Worm (Caenorhabditis elegans): Measurements from ENCODE around the gene C32D5.11.

C32D5.11 gene

DNA sequence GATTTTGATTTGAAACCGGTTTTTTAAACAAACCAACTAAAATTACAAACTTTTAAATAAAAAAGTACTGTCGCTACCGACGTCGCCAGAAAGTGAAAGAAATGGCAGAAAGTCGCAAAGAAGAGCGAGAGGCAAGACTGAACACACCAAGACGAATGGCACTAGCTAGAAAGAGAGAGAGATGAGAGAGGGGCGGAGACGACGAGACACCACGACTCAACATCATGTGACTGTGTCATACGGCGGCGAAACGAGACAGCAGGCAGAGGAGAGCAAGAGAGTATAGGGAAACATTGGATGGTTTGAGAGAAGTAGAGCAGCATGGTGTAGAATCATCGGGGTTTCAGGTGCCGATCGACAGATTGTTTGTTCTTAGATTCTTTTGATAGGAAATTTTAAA lies 6.9 kb downstream of the C32D5.11 start:
- TF ChIP-seq hlh-6 (tag; optimal IDR thresholded peaks at IDR 0.05) (no peak), K09A11.1 (tag; optimal IDR thresholded peaks at IDR 0.05; ENCODE audit: insufficient read depth) (peak; percentile 23), eyg-1 (tag; optimal IDR thresholded peaks at IDR 0.05) (no peak), unc-3 (GFP tag; conservative IDR thresholded peaks at IDR 0.05) (no peak), unc-3 (tag; optimal IDR thresholded peaks at IDR 0.05) (no peak), madf-2 (tag; optimal IDR thresholded peaks at IDR 0.05) (no peak), zip-5 (tag; optimal IDR thresholded peaks at IDR 0.05) (no peak), ets-4 (tag; optimal IDR thresholded peaks at IDR 0.05) (peak; percentile 62), F13H6.1 (tag; optimal IDR thresholded peaks at IDR 0.05) (peak; percentile 27), C08G9.2 (tag; optimal IDR thresholded peaks at IDR 0.05) (peak; percentile 8), ceh-31 (tag; optimal IDR thresholded peaks at IDR 0.05) (peak; percentile 75), pha-4 (tag; optimal IDR thresholded peaks at IDR 0.05) (no peak), unc-86 (tag; optimal IDR thresholded peaks at IDR 0.05) (no peak), unc-55 (GFP tag; optimal IDR thresholded peaks at IDR 0.05) (peak; percentile 90), rnt-1 (tag; optimal IDR thresholded peaks at IDR 0.05) (peak; percentile 36), unc-42 (tag; optimal IDR thresholded peaks at IDR 0.05) (peak; percentile 37), sdc-2 (tag; optimal IDR thresholded peaks at IDR 0.05) (no peak), lim-6 (tag; optimal IDR thresholded peaks at IDR 0.05) (no peak), pax-1 (tag; optimal IDR thresholded peaks at IDR 0.05) (no peak), pha-2 (tag; optimal IDR thresholded peaks at IDR 0.05) (no peak), tbx-2 (tag; optimal IDR thresholded peaks at IDR 0.05) (peak; percentile 71), hlh-8 (tag; optimal IDR thresholded peaks at IDR 0.05) (peak; percentile 36), lin-11 (tag; optimal IDR thresholded peaks at IDR 0.05) (peak; percentile 6), ceh-2 (tag; optimal IDR thresholded peaks at IDR 0.05) (peak; percentile 58), pqm-1 (tag; optimal IDR thresholded peaks at IDR 0.05) (peak; percentile 34), pros-1 (tag; optimal IDR thresholded peaks at IDR 0.05) (peak; percentile 51), nfya-1 (tag; optimal IDR thresholded peaks at IDR 0.05) (peak; percentile 90), ceh-18 (tag; optimal IDR thresholded peaks at IDR 0.05) (peak; percentile 78), gmeb-2 (tag; optimal IDR thresholded peaks at IDR 0.05) (no peak), ahr-1 (tag; optimal IDR thresholded peaks at IDR 0.05) (no peak), tbx-7 (tag; optimal IDR thresholded peaks at IDR 0.05) (no peak), pag-3 (tag; optimal IDR thresholded peaks at IDR 0.05; ENCODE audit: borderline replicate concordance) (no peak), ceh-30 (tag; optimal IDR thresholded peaks at IDR 0.05) (peak; percentile 18), ceh-24 (tag; optimal IDR thresholded peaks at IDR 0.05) (no peak), hlh-30 (tag; optimal IDR thresholded peaks at IDR 0.05; ENCODE audit: insufficient read depth) (peak; percentile 99), ceh-14 (tag; optimal IDR thresholded peaks at IDR 0.05) (peak; percentile 8), ceh-34 (tag; optimal IDR thresholded peaks at IDR 0.05) (peak; percentile 63), dve-1 (tag; optimal IDR thresholded peaks at IDR 0.05) (peak; percentile 42), syd-9 (tag; optimal IDR thresholded peaks at IDR 0.05) (no peak), ref-2 (tag; optimal IDR thresholded peaks at IDR 0.05) (peak; percentile 74), ama-1 (optimal IDR thresholded peaks at IDR 0.05) (peak; percentile 72)

DNA sequence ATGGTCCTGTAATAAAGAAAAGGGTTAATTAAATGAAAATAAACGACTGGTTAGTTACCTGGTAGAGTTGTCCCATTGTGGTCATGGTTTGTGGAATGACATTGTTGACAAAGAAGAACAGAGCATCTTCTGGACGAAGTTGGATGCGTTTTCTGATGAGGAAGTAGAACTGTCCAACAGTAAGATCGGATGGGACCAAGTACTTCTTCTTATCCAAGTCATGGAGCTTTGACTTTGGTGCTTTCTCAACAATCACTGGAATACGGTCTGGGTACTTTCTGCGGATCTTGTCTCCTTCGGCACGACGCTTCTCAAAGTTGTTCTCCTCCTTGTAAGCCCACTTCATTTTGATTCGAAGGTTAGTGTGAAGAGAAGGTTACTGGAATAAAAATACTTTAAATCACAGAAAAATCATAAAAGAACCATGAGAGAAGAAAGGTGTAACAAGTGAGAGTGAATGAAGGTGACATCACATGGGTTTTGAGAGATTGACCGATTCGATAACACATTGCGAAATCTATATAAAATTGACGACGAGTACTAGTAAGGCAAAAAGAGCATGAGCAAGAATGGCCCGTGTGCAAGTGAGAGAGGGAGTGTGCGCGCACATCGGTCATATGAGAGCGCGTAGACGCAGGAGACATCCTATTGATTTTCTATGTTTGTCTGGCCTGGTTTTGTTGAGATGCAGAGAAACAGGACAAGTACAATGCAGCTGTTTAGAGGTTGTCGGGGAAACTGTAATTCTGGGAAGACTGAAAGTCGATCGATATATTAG lies 7.7 kb downstream of the C32D5.11 start, which contains the start of gene lgg-1:
TSS of gene lgg-1 (minus strand) at position 379 of the 778 bp plus-strand sequence.
- TF ChIP-seq unc-3 (GFP tag; conservative IDR thresholded peaks at IDR 0.05) (0 out of 2 replicates have a peak, but pooled peaks have one; percentile 31), unc-3 (tag; optimal IDR thresholded peaks at IDR 0.05) (no peak), ceh-45 (GFP tag; IDR thresholded peaks at IDR 0.05) (no peak), unc-55 (GFP tag; optimal IDR thresholded peaks at IDR 0.05) (peak; percentile 2), ceh-19 (GFP tag; optimal IDR thresholded peaks at IDR 0.05) (no peak), pros-1 (tag; optimal IDR thresholded peaks at IDR 0.05) (no peak), unc-42 (tag; optimal IDR thresholded peaks at IDR 0.05) (no peak), ttx-3 (tag; optimal IDR thresholded peaks at IDR 0.05) (no peak), tbx-2 (tag; optimal IDR thresholded peaks at IDR 0.05) (peak; percentile 43), pag-3 (tag; optimal IDR thresholded peaks at IDR 0.05; ENCODE audit: borderline replicate concordance) (no peak), ztf-16 (tag; optimal IDR thresholded peaks at IDR 0.05) (no peak), madf-2 (tag; optimal IDR thresholded peaks at IDR 0.05) (peak; percentile 43), nhr-232 (tag; optimal IDR thresholded peaks at IDR 0.05) (no peak), C08G9.2 (tag; optimal IDR thresholded peaks at IDR 0.05) (no peak), C38D4.7 (GFP tag; optimal IDR thresholded peaks at IDR 0.05) (no peak), ceh-30 (tag; optimal IDR thresholded peaks at IDR 0.05) (no peak), F13H6.1 (tag; optimal IDR thresholded peaks at IDR 0.05) (no peak), hlh-13 (GFP tag; optimal IDR thresholded peaks at IDR 0.05) (no peak), eyg-1 (tag; optimal IDR thresholded peaks at IDR 0.05) (no peak), tbx-7 (tag; optimal IDR thresholded peaks at IDR 0.05) (no peak), pat-9 (tag; optimal IDR thresholded peaks at IDR 0.05) (no peak), hlh-6 (tag; optimal IDR thresholded peaks at IDR 0.05) (no peak), pha-4 (tag; optimal IDR thresholded peaks at IDR 0.05) (no peak), nfya-1 (tag; optimal IDR thresholded peaks at IDR 0.05) (peak; percentile 39), npax-4 (tag; optimal IDR thresholded peaks at IDR 0.05) (no peak), ceh-34 (tag; optimal IDR thresholded peaks at IDR 0.05) (no peak)

Measured in whole organism, late embryonic.